Fruit fly (Drosophila melanogaster): ENCODE data around the gene CG9636.

Gene CG9636

dm6 chr3R:8190866-8191265 is 52.7 kb downstream of the CG9636 start (continued):
- no peak for TF ChIP-seq Gsc (GFP tag; IDR thresholded peaks at IDR 0.05)
- TF ChIP-seq CG14667 (GFP tag; IDR thresholded peaks at IDR 0.05) = no peak
- no peak for TF ChIP-seq CG10959 (GFP tag; IDR thresholded peaks at IDR 0.05)
- TF ChIP-seq oc (tag; optimal IDR thresholded peaks at IDR 0.05) = peak; percentile 61
- TF ChIP-seq CG15514 (GFP tag; optimal IDR thresholded peaks at IDR 0.05) = no peak
- TF ChIP-seq Nf-YB (GFP tag; optimal IDR thresholded peaks at IDR 0.05) = peak; percentile 99
- peak; percentile 57 for TF ChIP-seq zen (tag; optimal IDR thresholded peaks at IDR 0.05)
- peak; percentile 38 for TF ChIP-seq Ets65A (GFP tag)
- TF ChIP-seq CG42726 (GFP tag; IDR thresholded peaks at IDR 0.05; ENCODE audit: partially characterized antibody) = peak; percentile 71
- TF ChIP-seq cwo (GFP tag; optimal IDR thresholded peaks at IDR 0.05) = no peak
- TF ChIP-seq gsb-n (tag; optimal IDR thresholded peaks at IDR 0.05) = no peak
- TF ChIP-seq CG12744 (GFP tag; optimal IDR thresholded peaks at IDR 0.05) = no peak
- TF ChIP-seq sob (GFP tag; IDR thresholded peaks at IDR 0.05) = 0 out of 2 replicates have a peak, but pooled peaks have one; percentile 24
- TF ChIP-seq crp (GFP tag; optimal IDR thresholded peaks at IDR 0.05) = no peak
- peak; percentile 99 for TF ChIP-seq CG31365 (tag; optimal IDR thresholded peaks at IDR 0.05)
- no peak for TF ChIP-seq da (GFP tag; optimal IDR thresholded peaks at IDR 0.05)
- TF ChIP-seq Hsf (GFP tag; optimal IDR thresholded peaks at IDR 0.05) = no peak
- TF ChIP-seq HmgZ (tag; optimal IDR thresholded peaks at IDR 0.05) = peak; percentile 55
- TF ChIP-seq ash1 (GFP tag; optimal IDR thresholded peaks at IDR 0.05) = peak; percentile 76
- TF ChIP-seq CG10274 (GFP tag; optimal IDR thresholded peaks at IDR 0.05) = no peak
- TF ChIP-seq Nf-YA (GFP tag; IDR thresholded peaks at IDR 0.05) = peak; percentile 96
- TF ChIP-seq Vsx1 (GFP tag; optimal IDR thresholded peaks at IDR 0.05) = no peak
- TF ChIP-seq Pdp1 (GFP tag; optimal IDR thresholded peaks at IDR 0.05) = no peak
- no peak for TF ChIP-seq bbx (GFP tag; IDR thresholded peaks at IDR 0.05; ENCODE audit: partially characterized antibody)
- TF ChIP-seq vvl (GFP tag; IDR thresholded peaks at IDR 0.05) = peak; percentile 59
- TF ChIP-seq tap (tag; optimal IDR thresholded peaks at IDR 0.05) = no peak
- no peak for TF ChIP-seq CG17186 (GFP tag; optimal IDR thresholded peaks at IDR 0.05)
- peak; percentile 44 for TF ChIP-seq CG17829 (tag; optimal IDR thresholded peaks at IDR 0.05)
- TF ChIP-seq nmo (GFP tag; optimal IDR thresholded peaks at IDR 0.05) = peak; percentile 51
- TF ChIP-seq CG32772 (GFP tag; IDR thresholded peaks at IDR 0.05) = no peak
- TF ChIP-seq Asciz (GFP tag; optimal IDR thresholded peaks at IDR 0.05) = no peak
- peak; percentile 49; the same call in 1 of the 3 replicates for TF ChIP-seq HLH4C (GFP tag; IDR thresholded peaks at IDR 0.05; ENCODE audit: partially characterized antibody)
- peak; percentile 43 to 52 for TF ChIP-seq tll (GFP tag; optimal IDR thresholded peaks at IDR 0.05)
- no peak for TF ChIP-seq nerfin-1 (tag; optimal IDR thresholded peaks at IDR 0.05)
- peak; percentile 13 for TF ChIP-seq HLHmδ (GFP tag; optimal IDR thresholded peaks at IDR 0.05)
- no peak for TF ChIP-seq pan (optimal IDR thresholded peaks at IDR 0.05)
- peak in 1 of 2 experiments; percentile 87 for TF ChIP-seq pan (GFP tag; optimal IDR thresholded peaks at IDR 0.05 in 1 of 2, IDR thresholded peaks at IDR 0.05 in 1 of 2)
- no peak for TF ChIP-seq gcm2 (GFP tag; optimal IDR thresholded peaks at IDR 0.05)
- no peak for TF ChIP-seq CG4854 (GFP tag; optimal IDR thresholded peaks at IDR 0.05)
- no peak for TF ChIP-seq hkb (optimal IDR thresholded peaks at IDR 0.05)
- 0 out of 2 replicates have a peak, but pooled peaks have one; percentile 18 for TF ChIP-seq hkb (GFP tag; IDR thresholded peaks at IDR 0.05)
- peak; percentile 5 for TF ChIP-seq Mad (GFP tag; optimal IDR thresholded peaks at IDR 0.05)
- no peak for TF ChIP-seq CG17568 (GFP tag; optimal IDR thresholded peaks at IDR 0.05)
- TF ChIP-seq Deaf1 (tag; optimal IDR thresholded peaks at IDR 0.05) = peak; percentile 55
- no peak for TF ChIP-seq vfl (GFP tag; optimal IDR thresholded peaks at IDR 0.05)
- no peak for TF ChIP-seq yki (optimal IDR thresholded peaks at IDR 0.05)
- no peak for TF ChIP-seq YL-1 (GFP tag; optimal IDR thresholded peaks at IDR 0.05)
- peak; percentile 35 for TF ChIP-seq mirr (GFP tag; optimal IDR thresholded peaks at IDR 0.05)
- TF ChIP-seq CG4424 (GFP tag; optimal IDR thresholded peaks at IDR 0.05) = no peak
- TF ChIP-seq CG14860 (GFP tag; IDR thresholded peaks at IDR 0.05; ENCODE audit: partially characterized antibody) = 0 out of 3 replicates have a peak, but pooled peaks have one; percentile 25
- peak; percentile 10 for TF ChIP-seq repo (GFP tag; optimal IDR thresholded peaks at IDR 0.05)

All from whole organism, embryonic.